Worm (Caenorhabditis elegans): ENCODE measurements around the gene clec-234.

Gene clec-234

DNA sequence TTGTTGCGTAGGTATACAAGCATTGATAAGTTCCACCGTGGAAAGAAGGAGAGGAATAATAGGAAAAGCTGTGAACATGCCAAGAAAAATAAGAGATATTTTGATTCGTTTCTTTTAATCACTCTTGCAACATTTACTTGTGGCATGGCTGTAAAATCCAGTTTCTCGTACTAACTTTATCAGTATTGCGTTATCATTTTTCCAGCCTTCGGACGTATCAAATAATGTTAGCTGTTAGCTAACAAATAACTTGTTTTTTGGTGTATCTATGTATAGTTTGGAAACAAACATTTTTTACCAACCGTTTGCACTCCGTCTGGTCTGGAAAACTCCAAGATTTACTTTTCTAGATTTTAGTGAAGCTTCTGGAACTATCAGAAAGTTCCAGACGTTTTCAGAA is at the start of gene clec-234:
clec-234 (minus strand) TSS at position 101 of the 400 bp plus-strand sequence.
- no peak for TF ChIP-seq dao-5 (tag; optimal IDR thresholded peaks at IDR 0.05)
- TF ChIP-seq W03F9.2 (tag; optimal IDR thresholded peaks at IDR 0.05), result no peak
- no peak for TF ChIP-seq him-1 (tag; optimal IDR thresholded peaks at IDR 0.05)

DNA sequence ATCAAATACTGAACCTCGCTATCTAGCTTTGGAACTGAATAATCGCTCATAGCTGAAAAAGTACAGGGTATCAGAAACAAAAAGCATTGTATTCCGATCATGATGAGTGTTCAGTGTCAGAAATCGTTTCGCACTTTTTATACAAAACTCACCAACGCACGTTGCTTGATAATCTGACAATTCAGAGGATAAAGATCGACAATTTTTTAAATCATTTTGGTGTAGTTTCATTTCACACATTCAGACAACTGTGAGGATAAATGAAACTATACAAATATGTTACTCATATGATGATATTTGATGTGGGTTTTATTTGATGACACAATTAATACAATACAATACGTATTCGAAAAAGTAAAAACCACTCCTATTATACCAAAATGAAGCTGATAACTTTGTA is 49.7 kb upstream of the clec-234 start, which contains the start of gene F57E7.2:
F57E7.2 (minus strand) TSS at position 101 of the 400 bp plus-strand sequence.
- TF ChIP-seq him-1 (tag; optimal IDR thresholded peaks at IDR 0.05) (no peak), dao-5 (tag; optimal IDR thresholded peaks at IDR 0.05) (no peak), W03F9.2 (tag; optimal IDR thresholded peaks at IDR 0.05) (no peak)

DNA sequence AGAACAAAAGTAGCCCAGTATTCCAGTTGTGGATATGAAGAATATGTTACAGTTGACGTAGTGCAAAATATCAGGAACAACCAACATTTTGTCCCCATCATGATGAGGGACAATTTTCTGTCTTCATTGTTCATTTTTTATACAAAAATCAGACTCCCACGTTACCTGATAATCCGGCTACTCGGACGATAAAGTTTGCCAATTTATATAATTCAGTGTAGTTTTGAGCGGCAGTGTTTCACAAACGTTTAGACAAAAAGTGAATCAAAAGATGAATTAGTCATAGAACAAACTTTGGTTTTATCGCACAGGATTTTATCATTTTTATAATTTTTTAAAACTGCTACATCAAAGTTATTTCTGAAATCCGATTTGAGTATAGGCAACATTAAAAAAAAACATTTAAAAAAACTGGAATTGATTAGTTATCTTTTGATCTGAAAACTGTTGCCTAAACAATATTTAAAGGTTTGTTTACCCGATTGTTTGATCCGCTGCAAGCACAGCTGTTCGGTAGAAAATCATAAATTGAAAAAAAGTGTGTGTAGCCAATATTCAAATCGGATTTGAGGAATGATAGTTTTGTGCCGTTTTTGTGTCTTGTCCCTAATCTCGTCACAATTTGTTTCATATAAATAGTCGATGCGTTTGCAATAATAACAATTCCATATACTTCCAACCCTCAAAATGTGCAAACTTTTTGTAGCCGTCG is 47.7 kb upstream of the clec-234 start, which contains the start of the genes F57E7.4 and spig-6:
F57E7.4 (minus strand) TSS at position 101 of the 712 bp plus-strand sequence.
spig-6 (plus strand) TSS at position 662 of the 712 bp plus-strand sequence.
- TF ChIP-seq him-1 (tag; optimal IDR thresholded peaks at IDR 0.05) (no peak), W03F9.2 (tag; optimal IDR thresholded peaks at IDR 0.05) (no peak), dao-5 (tag; optimal IDR thresholded peaks at IDR 0.05) (no peak)

DNA sequence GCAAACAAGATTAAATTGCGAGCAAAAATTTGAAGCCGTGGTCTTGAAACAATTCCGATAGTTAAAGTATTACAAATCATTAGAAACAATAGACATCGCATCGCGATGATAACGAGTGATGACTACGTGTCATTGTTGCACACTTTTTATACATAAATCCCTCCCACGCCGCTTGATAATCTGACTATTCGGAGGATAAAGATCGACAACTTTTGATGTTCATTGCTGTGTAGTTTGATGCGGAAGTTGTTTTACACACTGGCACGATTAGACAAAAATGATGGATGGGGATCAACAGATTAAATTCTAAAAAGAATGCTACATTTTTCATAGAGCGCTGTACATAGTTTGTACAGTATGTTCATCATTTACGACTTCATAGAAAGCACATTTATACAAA is 45.9 kb upstream of the clec-234 start, which contains the start of gene T08G3.11:
T08G3.11 (minus strand) TSS at position 101 of the 400 bp plus-strand sequence.
- no peak for TF ChIP-seq dao-5 (tag; optimal IDR thresholded peaks at IDR 0.05)
- no peak for TF ChIP-seq W03F9.2 (tag; optimal IDR thresholded peaks at IDR 0.05)

DNA sequence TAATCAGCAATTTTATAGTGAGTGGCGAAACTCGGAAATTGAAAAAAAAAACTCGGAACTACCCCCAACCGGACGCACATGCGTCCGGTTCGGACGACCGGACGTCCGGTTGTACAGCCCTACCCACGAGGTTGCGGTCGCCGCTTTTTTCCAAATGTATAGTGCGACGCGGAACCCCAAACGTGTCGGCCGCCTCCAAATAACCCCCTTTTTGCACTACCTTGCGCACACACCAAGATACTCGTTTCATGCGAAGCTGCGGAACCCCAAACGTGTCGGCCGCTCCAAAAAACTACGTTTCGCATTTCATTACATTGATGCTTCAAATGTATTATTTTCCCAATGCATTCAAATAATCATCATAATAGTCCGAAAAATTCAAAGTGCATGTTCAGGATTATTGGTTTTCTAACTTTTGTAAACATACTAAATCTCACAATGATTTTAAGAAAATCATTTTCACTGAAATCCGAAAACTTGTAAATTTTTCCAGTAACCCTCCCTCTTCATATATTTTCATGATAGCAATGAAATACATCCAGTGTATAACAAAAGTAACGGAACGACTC is 38.7 kb upstream of the clec-234 start, which contains the start of gene srw-35:
srw-35 (plus strand) TSS at position 519 of the 569 bp plus-strand sequence.
- TF ChIP-seq W03F9.2 (tag; optimal IDR thresholded peaks at IDR 0.05) (no peak), him-1 (tag; optimal IDR thresholded peaks at IDR 0.05) (no peak), dao-5 (tag; optimal IDR thresholded peaks at IDR 0.05) (no peak)

ce11 chrV:16470916-16471315 is 37.5 kb upstream of the clec-234 start, which contains the start of gene srh-138:
Gene srh-138 (minus strand): TSS chrV:16471016.
- TF ChIP-seq dao-5 (tag; optimal IDR thresholded peaks at IDR 0.05), result no peak
- TF ChIP-seq W03F9.2 (tag; optimal IDR thresholded peaks at IDR 0.05), result no peak
- TF ChIP-seq him-1 (tag; optimal IDR thresholded peaks at IDR 0.05), result no peak

DNA sequence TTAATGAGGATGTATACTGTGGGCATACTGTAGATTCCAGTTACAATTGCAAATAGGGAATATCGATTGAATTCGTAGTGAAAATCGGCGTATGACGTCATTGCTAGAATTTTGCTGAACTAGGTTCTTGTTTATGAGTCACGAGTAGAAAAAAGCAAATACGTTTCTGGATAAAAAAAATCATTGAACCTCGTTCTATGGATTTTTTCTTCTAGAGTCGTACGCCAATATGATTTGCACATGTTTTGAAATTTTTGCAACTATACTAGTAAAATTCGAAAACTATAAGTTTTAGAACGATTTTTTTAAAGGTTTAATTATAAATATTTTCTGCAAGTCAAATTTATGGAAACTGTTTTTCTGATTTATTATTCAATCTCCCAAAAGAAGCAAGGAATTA is 34.5 kb upstream of the clec-234 start, which contains the start of gene sru-44:
sru-44 (minus strand) TSS at position 101 of the 400 bp plus-strand sequence.
- TF ChIP-seq dao-5 (tag; optimal IDR thresholded peaks at IDR 0.05) (no peak), W03F9.2 (tag; optimal IDR thresholded peaks at IDR 0.05) (no peak), him-1 (tag; optimal IDR thresholded peaks at IDR 0.05) (no peak)

ce11 chrV:16460866-16461265 is 27.5 kb upstream of the clec-234 start, which contains the start of gene srh-142:
Gene srh-142 (minus strand): TSS chrV:16460966.
- TF ChIP-seq him-1 (tag; optimal IDR thresholded peaks at IDR 0.05) (no peak), dao-5 (tag; optimal IDR thresholded peaks at IDR 0.05) (no peak), W03F9.2 (tag; optimal IDR thresholded peaks at IDR 0.05) (no peak)

DNA sequence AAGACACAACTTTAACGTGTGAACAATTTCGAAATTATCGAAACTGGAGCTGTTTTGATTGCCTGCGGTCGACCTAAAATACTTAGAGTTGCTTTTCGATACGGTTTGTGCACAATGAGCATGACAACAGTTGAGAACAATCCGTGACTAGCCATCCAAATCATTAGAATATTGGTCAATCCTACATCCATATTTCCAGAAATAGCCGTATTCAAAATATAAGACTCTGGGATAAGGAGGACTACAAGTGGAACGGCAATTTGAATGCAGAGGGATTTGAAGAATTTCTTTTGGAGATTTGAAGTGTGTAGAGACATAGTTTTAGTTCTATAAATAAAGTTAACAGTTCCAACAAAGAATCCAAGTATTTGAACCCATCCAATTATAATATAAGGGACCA is 26.0 kb upstream of the clec-234 start:
- TF ChIP-seq W03F9.2 (tag; optimal IDR thresholded peaks at IDR 0.05), result no peak
- no peak for TF ChIP-seq dao-5 (tag; optimal IDR thresholded peaks at IDR 0.05)
- no peak for TF ChIP-seq him-1 (tag; optimal IDR thresholded peaks at IDR 0.05)

DNA sequence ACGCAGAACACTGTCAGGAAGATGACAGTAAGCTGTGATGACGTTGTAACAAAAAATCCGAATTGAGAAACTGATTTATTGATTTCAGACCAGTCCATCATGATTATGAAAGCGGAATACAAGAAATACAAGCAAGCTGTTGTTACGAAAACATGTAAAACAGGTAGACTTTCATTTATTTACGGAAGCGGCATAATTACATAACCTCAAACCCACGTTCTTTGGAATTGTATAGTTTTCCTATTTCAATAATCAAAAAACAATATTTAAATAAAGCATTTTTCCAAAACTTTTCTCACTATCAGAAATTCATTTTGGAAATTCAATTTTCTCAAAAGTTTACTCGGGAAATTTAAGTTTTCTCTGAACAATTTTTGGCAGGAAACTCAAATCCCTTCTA is 25.3 kb upstream of the clec-234 start, which contains the start of gene str-15:
str-15 (minus strand) TSS at position 101 of the 400 bp plus-strand sequence.
- TF ChIP-seq him-1 (tag; optimal IDR thresholded peaks at IDR 0.05), result no peak
- TF ChIP-seq W03F9.2 (tag; optimal IDR thresholded peaks at IDR 0.05), result no peak
- TF ChIP-seq dao-5 (tag; optimal IDR thresholded peaks at IDR 0.05), result no peak

- no peak for TF ChIP-seq him-1 (tag; optimal IDR thresholded peaks at IDR 0.05)
- no peak for TF ChIP-seq dao-5 (tag; optimal IDR thresholded peaks at IDR 0.05)
- no peak for TF ChIP-seq W03F9.2 (tag; optimal IDR thresholded peaks at IDR 0.05)
These were observed 21.7 kb upstream of the clec-234 start, which contains the start of gene str-14 for ce11 chrV:16455065-16455464. Gene str-14 (minus strand): TSS chrV:16455165.

- no peak for TF ChIP-seq him-1 (tag; optimal IDR thresholded peaks at IDR 0.05)
- TF ChIP-seq dao-5 (tag; optimal IDR thresholded peaks at IDR 0.05), result no peak
- no peak for TF ChIP-seq W03F9.2 (tag; optimal IDR thresholded peaks at IDR 0.05)
These were observed 14.4 kb upstream of the clec-234 start, which contains the start of gene T08G3.13 for ce11 chrV:16447735-16448134. Gene T08G3.13 (plus strand): TSS chrV:16448035.

DNA sequence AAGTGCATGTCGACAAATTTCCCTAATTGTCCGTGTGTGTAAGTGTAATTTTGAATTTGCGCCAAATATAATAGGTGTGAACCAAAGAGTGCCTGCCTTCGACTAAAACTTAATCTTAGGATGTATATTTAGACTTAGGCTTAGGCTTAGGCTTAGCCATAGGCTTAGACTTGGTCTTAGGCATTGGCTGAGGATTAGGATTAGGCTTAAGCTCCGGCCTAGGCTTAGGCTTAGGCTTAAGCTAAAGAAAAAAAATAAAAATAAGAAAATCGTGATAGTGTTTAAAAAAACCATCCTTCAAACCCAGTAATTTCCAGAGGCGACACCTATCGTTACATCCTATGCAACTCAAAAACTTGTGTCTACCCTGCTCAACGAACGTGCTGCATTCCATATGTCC is 12.8 kb upstream of the clec-234 start:
- TF ChIP-seq dao-5 (tag; optimal IDR thresholded peaks at IDR 0.05), result no peak
- TF ChIP-seq W03F9.2 (tag; optimal IDR thresholded peaks at IDR 0.05), result no peak
- TF ChIP-seq him-1 (tag; optimal IDR thresholded peaks at IDR 0.05), result no peak

DNA sequence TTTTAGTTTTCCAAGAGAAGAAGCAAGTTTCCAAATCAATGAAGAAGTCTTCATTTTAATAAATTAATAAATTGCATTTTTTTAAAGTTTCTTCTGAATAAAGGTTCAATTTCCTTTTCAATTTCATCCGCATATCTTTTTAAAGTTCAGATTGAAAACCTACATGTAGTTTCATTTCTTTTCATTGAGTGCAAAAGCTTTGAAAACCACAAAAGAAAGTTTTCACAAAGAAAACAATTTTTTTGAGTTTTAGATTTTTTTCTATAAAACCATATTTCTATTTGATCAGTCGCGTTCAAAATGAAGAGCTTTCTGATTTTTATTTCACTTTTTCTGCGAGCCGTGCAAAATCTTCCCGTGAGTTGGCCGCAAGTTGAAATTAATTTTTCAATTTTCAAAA is 12.3 kb upstream of the clec-234 start, which contains the start of gene T08G3.6:
T08G3.6 (plus strand) TSS at position 301 of the 400 bp plus-strand sequence.
- TF ChIP-seq him-1 (tag; optimal IDR thresholded peaks at IDR 0.05), result no peak
- TF ChIP-seq dao-5 (tag; optimal IDR thresholded peaks at IDR 0.05), result no peak

Measured in whole organism, L4/young adult.